Fruit fly (Drosophila melanogaster) whole organism, embryonic: ENCODE results near the gene CG9986.
A peak's percentile ranks its signal among the peaks of the same experiment; 100 is the strongest.

Experiments
- Ada2b ChIP-seq: fragments of 200-800 bp; sonication (Bioruptor generic); IDR thresholded peaks from 2 replicates; pipeline ENCODE4 v1.3.6; 2022; ENCODE audit warnings: missing biosample characterization, missing genetic modification characterization
- Adf1 ChIP-seq: fragments of 200-800 bp; sonication (Bioruptor generic); IDR thresholded peaks from 2 replicates; pipeline ENCODE4 v1.3.6; 2022; ENCODE audit warnings: missing biosample characterization, missing genetic modification characterization
- Atf-2 ChIP-seq: fragments of 200-800 bp; sonication (Bioruptor generic); optimal IDR thresholded peaks from 2 replicates; lab custom pipeline; 2016; ENCODE audit warnings: missing biosample characterization, missing genetic modification characterization
- B-H2 ChIP-seq: fragments of 200-800 bp; sonication (Bioruptor generic); optimal IDR thresholded peaks from 2 replicates; lab custom pipeline; 2018; ENCODE audit warnings: missing biosample characterization, mild to moderate bottlenecking, missing genetic modification characterization
- Bdp1 ChIP-seq: fragments of 200-800 bp; sonication (Bioruptor generic); optimal IDR thresholded peaks from 3 replicates; lab custom pipeline; 2016; ENCODE audit warnings: missing biosample characterization, missing genetic modification characterization
- CG11723 ChIP-seq: fragments of 200-800 bp; sonication (Bioruptor generic); optimal IDR thresholded peaks from 2 replicates; lab custom pipeline; 2017; ENCODE audit warnings: missing biosample characterization, mild to moderate bottlenecking, missing genetic modification characterization
- CG1647 ChIP-seq: fragments of 200-800 bp; sonication (Bioruptor generic); optimal IDR thresholded peaks from 3 replicates; lab custom pipeline; 2016; ENCODE audit warnings: missing biosample characterization, missing genetic modification characterization
- CG17829 ChIP-seq: fragments of 200-800 bp; optimal IDR thresholded peaks from 2 replicates; lab custom pipeline; 2019; ENCODE audit warnings: missing biosample characterization, mild to moderate bottlenecking, missing genetic modification characterization, moderate library complexity
- CG31224 ChIP-seq: fragments of 200-800 bp; sonication (Bioruptor generic); IDR thresholded peaks from 2 replicates; pipeline ENCODE4 v1.3.6; 2022; ENCODE audit warnings: missing biosample characterization, missing genetic modification characterization
- CG33213 ChIP-seq: fragments of 200-800 bp; sonication (Bioruptor generic); optimal IDR thresholded peaks from 3 replicates; lab custom pipeline; 2016; ENCODE audit warnings: missing biosample characterization, missing genetic modification characterization
- CG3847 ChIP-seq: fragments of 200-800 bp; sonication (Bioruptor generic); IDR thresholded peaks from 2 replicates; pipeline ENCODE4 v1.3.6; 2022; ENCODE audit warnings: missing biosample characterization, missing genetic modification characterization
- CG3995 ChIP-seq: fragments of 200-800 bp; sonication (Bioruptor generic); optimal IDR thresholded peaks from 3 replicates; lab custom pipeline; 2016; ENCODE audit warnings: missing biosample characterization, missing genetic modification characterization
- CG4282 ChIP-seq: fragments of 200-800 bp; sonication (Bioruptor generic); optimal IDR thresholded peaks from 2 replicates; lab custom pipeline; 2016; ENCODE audit warnings: missing biosample characterization, missing genetic modification characterization
- CG4328 ChIP-seq: fragments of 200-800 bp; sonication (Bioruptor generic); optimal IDR thresholded peaks from 3 replicates; lab custom pipeline; 2017; ENCODE audit warnings: missing biosample characterization, missing genetic modification reagents, missing genetic modification characterization
- CG4854 ChIP-seq: fragments of 200-800 bp; sonication (Bioruptor generic); optimal IDR thresholded peaks from 2 replicates; lab custom pipeline; 2016; ENCODE audit warnings: missing biosample characterization, missing genetic modification characterization, inconsistent platforms
- CG5953 ChIP-seq: fragments of 200-800 bp; sonication (Bioruptor generic); IDR thresholded peaks from 2 replicates; pipeline ENCODE4 v1.3.6; 2022; ENCODE audit warnings: missing biosample characterization, missing genetic modification characterization
- CG6854 ChIP-seq: fragments of 200-800 bp; sonication (Bioruptor generic); optimal IDR thresholded peaks from 3 replicates; lab custom pipeline; 2017; ENCODE audit warnings: missing biosample characterization, mild to moderate bottlenecking, missing genetic modification characterization
- CG7786 ChIP-seq: fragments of 200-800 bp; sonication (Bioruptor generic); optimal IDR thresholded peaks from 2 replicates; lab custom pipeline; 2016; ENCODE audit warnings: missing biosample characterization, missing genetic modification characterization
- CG9727 ChIP-seq: fragments of 200-800 bp; sonication (Bioruptor generic); optimal IDR thresholded peaks from 3 replicates; lab custom pipeline; 2017; ENCODE audit warnings: missing biosample characterization, mild to moderate bottlenecking, missing genetic modification characterization
- CrebB ChIP-seq: fragments of 200-800 bp; sonication (Bioruptor generic); optimal IDR thresholded peaks from 3 replicates; lab custom pipeline; 2018; ENCODE audit warnings: missing biosample characterization, mild to moderate bottlenecking, missing genetic modification characterization
- Hand ChIP-seq: fragments of 200-800 bp; sonication (Bioruptor generic); optimal IDR thresholded peaks from 2 replicates; lab custom pipeline; 2017; ENCODE audit warnings: mild to moderate bottlenecking, missing biosample characterization, missing genetic modification reagents, missing genetic modification characterization
- Lim3 ChIP-seq: fragments of 200-800 bp; sonication (Bioruptor generic); IDR thresholded peaks from 2 replicates; pipeline ENCODE4 v1.3.6; 2022; ENCODE audit warnings: missing biosample characterization, missing genetic modification characterization
- Lpt ChIP-seq: fragments of >200 bp; optimal IDR thresholded peaks from 2 replicates; lab custom pipeline; 2018; ENCODE audit warnings: missing biosample characterization, missing genetic modification characterization
- MTF-1 ChIP-seq: fragments of 200-800 bp; sonication (Bioruptor generic); optimal IDR thresholded peaks from 2 replicates; lab custom pipeline; 2018; ENCODE audit warnings: missing biosample characterization, mild to moderate bottlenecking, missing genetic modification characterization, borderline replicate concordance
- Oaz ChIP-seq: fragments of 200-800 bp; sonication (Bioruptor generic); IDR thresholded peaks from 2 replicates; pipeline ENCODE4 v1.3.6; 2022; ENCODE audit warnings: missing biosample characterization, missing genetic modification characterization
- Sox100B ChIP-seq: fragments of 200-800 bp; sonication (Bioruptor generic); optimal IDR thresholded peaks from 3 replicates; lab custom pipeline; 2018; ENCODE audit warnings: missing biosample characterization, mild to moderate bottlenecking, missing genetic modification characterization
- aop ChIP-seq: fragments of 200-800 bp; sonication (Bioruptor generic); IDR thresholded peaks from 2 replicates; pipeline ENCODE4 v1.3.6; 2022; ENCODE audit warnings: missing biosample characterization, missing genetic modification characterization
- fd96Cb ChIP-seq: fragments of 200-800 bp; sonication (Bioruptor generic); optimal IDR thresholded peaks from 2 replicates; lab custom pipeline; 2018; ENCODE audit warnings: missing biosample characterization, mild to moderate bottlenecking, missing genetic modification characterization, moderate library complexity
- ftz-f1 ChIP-seq: fragments of 200-800 bp; sonication (Bioruptor generic); optimal IDR thresholded peaks from 2 replicates; lab custom pipeline; 2016; ENCODE audit warnings: missing biosample characterization, missing genetic modification characterization
- grau ChIP-seq: fragments of 200-800 bp; optimal IDR thresholded peaks from 3 replicates; lab custom pipeline; 2019; ENCODE audit warnings: missing biosample characterization, mild to moderate bottlenecking, missing genetic modification characterization, moderate library complexity
- gro ChIP-seq: fragments of 200-800 bp; sonication (Bioruptor generic); optimal IDR thresholded peaks from 2 replicates; lab custom pipeline; 2016; ENCODE audit warnings: missing biosample characterization, missing genetic modification characterization
- gt ChIP-seq: fragments of 200-800 bp; sonication (Bioruptor generic); IDR thresholded peaks from 2 replicates; pipeline ENCODE4 v1.3.6; 2022; ENCODE audit warnings: missing biosample characterization, missing genetic modification characterization
- hb ChIP-seq: fragments of 200-800 bp; sonication (Bioruptor generic); IDR thresholded peaks from 3 replicates; pipeline ENCODE4 v1.3.6; 2022; ENCODE audit warnings: missing biosample characterization, missing genetic modification characterization; ENCODE audit not compliant: partially characterized antibody
- hkb ChIP-seq, 2 experiments: fragments of 200-800 bp in 1 of 2; fragments of >200 bp in 1 of 2; sonication (Bioruptor generic) in 1 of 2; IDR thresholded peaks in 1 of 2; optimal IDR thresholded peaks in 1 of 2; 2 replicates each; pipeline versions ENCODE4 v1.3.6 to Lab custom; 2017 to 2022; ENCODE audit warnings: missing biosample characterization in 1 of 2, missing genetic modification characterization in 1 of 2
- jigr1 ChIP-seq: fragments of 200-800 bp; sonication (Bioruptor generic); IDR thresholded peaks from 3 replicates; pipeline ENCODE4 v1.3.6; 2022; ENCODE audit warnings: missing biosample characterization, missing genetic modification characterization
- klu ChIP-seq: fragments of 200-800 bp; sonication (Bioruptor generic); IDR thresholded peaks from 2 replicates; pipeline ENCODE4 v1.3.6; 2022; ENCODE audit warnings: missing biosample characterization, missing genetic modification characterization
- knrl ChIP-seq: fragments of 200-800 bp; sonication (Bioruptor generic); IDR thresholded peaks from 3 replicates; pipeline ENCODE4 v1.3.6; 2022; ENCODE audit warnings: missing biosample characterization, missing genetic modification characterization; ENCODE audit not compliant: partially characterized antibody
- nom ChIP-seq: fragments of 200-800 bp; sonication (Bioruptor generic); optimal IDR thresholded peaks from 2 replicates; lab custom pipeline; 2017; ENCODE audit warnings: missing biosample characterization, missing genetic modification characterization, mild to moderate bottlenecking, moderate library complexity, missing genetic modification reagents
- org-1 ChIP-seq: fragments of 200-800 bp; sonication (Bioruptor generic); optimal IDR thresholded peaks from 2 replicates; lab custom pipeline; 2017; ENCODE audit warnings: missing biosample characterization, missing genetic modification characterization
- repo ChIP-seq: fragments of 200-800 bp; sonication (Bioruptor generic); optimal IDR thresholded peaks from 2 replicates; lab custom pipeline; 2016; ENCODE audit warnings: missing biosample characterization, missing genetic modification characterization
- sc ChIP-seq, 3 experiments: fragments of >200 bp in 2 of 3; fragments of 200-800 bp in 1 of 3; sonication (Bioruptor generic) in 1 of 3; optimal IDR thresholded peaks; 2 replicates in 2 of 3; 3 replicates in 1 of 3; lab custom pipeline; 2017; ENCODE audit warnings: mild to moderate bottlenecking in 1 of 3, missing biosample characterization in 1 of 3, missing genetic modification characterization in 1 of 3, missing genetic modification reagents in 1 of 3
- sim ChIP-seq: fragments of 200-800 bp; sonication (Bioruptor generic); IDR thresholded peaks from 2 replicates; pipeline ENCODE4 v1.3.6; 2022; ENCODE audit warnings: missing biosample characterization, missing genetic modification characterization
- sisA ChIP-seq: fragments of 200-800 bp; sonication (Bioruptor generic); IDR thresholded peaks from 2 replicates; pipeline ENCODE4 v1.3.6; 2022; ENCODE audit warnings: missing biosample characterization, missing genetic modification characterization
- slbo ChIP-seq: fragments of 200-800 bp; sonication (Bioruptor generic); IDR thresholded peaks from 2 replicates; pipeline ENCODE4 v1.3.6; 2022; ENCODE audit warnings: missing biosample characterization, missing genetic modification characterization
- stc ChIP-seq: fragments of 200-800 bp; sonication (Bioruptor generic); IDR thresholded peaks from 2 replicates; pipeline ENCODE4 v1.3.6; 2022; ENCODE audit warnings: missing biosample characterization, missing genetic modification characterization
- tin ChIP-seq: fragments of 200-800 bp; sonication (Bioruptor generic); optimal IDR thresholded peaks from 3 replicates; lab custom pipeline; 2016; ENCODE audit warnings: missing biosample characterization, missing genetic modification characterization
- tll ChIP-seq, 2 experiments: fragments of 200-800 bp in 1 of 2; fragments of >200 bp in 1 of 2; sonication (Bioruptor generic) in 1 of 2; optimal IDR thresholded peaks; 2 replicates each; lab custom pipeline; 2017 to 2019; ENCODE audit warnings: missing biosample characterization in 2 of 2, missing genetic modification characterization in 2 of 2, mild to moderate bottlenecking in 1 of 2, moderate library complexity in 1 of 2
- trh ChIP-seq: fragments of 200-800 bp; sonication (Bioruptor generic); optimal IDR thresholded peaks from 2 replicates; lab custom pipeline; 2016; ENCODE audit warnings: missing biosample characterization, missing genetic modification characterization

The CG9986 gene

DNA sequence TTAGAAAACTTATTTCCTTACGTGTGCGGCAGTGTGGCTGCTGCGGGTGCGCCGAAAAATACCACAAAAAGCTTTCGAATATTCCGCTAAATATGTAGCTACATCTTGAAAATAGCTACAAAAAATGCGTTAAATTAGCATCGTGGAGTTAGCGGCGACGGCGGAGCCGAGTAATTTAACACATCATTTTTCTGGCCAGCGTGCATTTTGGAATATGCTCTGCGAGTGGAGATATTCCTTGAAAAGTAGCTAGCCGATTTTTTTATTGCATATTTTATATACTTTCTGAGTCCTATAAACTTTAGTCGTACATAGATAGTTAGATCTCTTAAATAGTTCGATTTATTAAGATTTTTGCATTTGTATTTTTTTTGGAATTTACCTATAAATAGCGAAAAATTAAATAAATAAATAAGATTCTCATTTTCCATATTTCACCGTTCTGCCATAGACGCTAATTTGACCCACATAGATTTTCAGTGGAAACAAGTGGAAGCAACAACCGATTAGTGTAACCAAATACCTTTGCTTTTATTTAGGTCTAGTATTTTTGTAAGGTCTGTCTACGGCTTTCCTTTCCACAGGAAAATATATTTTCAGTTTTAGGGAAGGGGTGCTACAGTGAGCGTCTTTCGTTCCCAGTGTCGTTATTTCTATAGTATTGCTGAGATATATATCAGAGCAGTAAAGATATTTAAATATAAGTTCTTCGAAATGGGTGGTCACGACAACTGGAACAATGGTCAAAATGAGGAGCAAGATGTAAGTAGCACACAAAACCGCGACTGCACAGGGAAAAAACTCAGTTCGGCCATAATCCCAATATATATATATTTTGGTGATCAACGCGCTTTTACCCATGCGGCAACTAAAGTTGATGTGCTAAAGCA, 6.4 kb upstream of the CG9986 start, which contains the start of the genes Noa36 and Hrb98DE (continued):
- TF ChIP-seq CG5953 (0 out of 2 replicates have a peak, but pooled peaks have one; percentile 7), CG4282 (GFP tag; lab: Kevin White, UChicago) (no peak), Ada2b (GFP tag; lab: Robert Waterston, UW) (0 out of 2 replicates have a peak, but pooled peaks have one; percentile 16), repo (GFP tag; lab: Kevin White, UChicago) (no peak), CG9727 (GFP tag; lab: Kevin White, UChicago) (peak; percentile 25), slbo (GFP tag; lab: Robert Waterston, UW) (peak; percentile 81), hb (no peak), knrl (GFP tag; lab: Robert Waterston, UW) (no peak), Bdp1 (GFP tag; lab: Kevin White, UChicago) (no peak), sc (optimal IDR thresholded peaks at IDR 0.05; lab: Kevin White, UChicago) (no peak), sc (GFP tag; optimal IDR thresholded peaks at IDR 0.05; lab: Kevin White, UChicago) (no peak), Oaz (no peak), aop (GFP tag; lab: Robert Waterston, UW) (no peak), tll (GFP tag; optimal IDR thresholded peaks at IDR 0.05; lab: Kevin White, UChicago) (peak in 1 of 2 experiments; percentile 37), nom (no peak), CG6854 (GFP tag; lab: Kevin White, UChicago) (peak; percentile 0), trh (GFP tag; lab: Kevin White, UChicago) (no peak), B-H2 (peak; percentile 8), CG4854 (no peak), jigr1 (GFP tag; lab: Robert Waterston, UW) (no peak), gt (GFP tag; lab: Robert Waterston, UW) (no peak), CrebB (no peak), fd96Cb (tag; lab: Kevin White, UChicago) (peak; percentile 36), Hand (GFP tag; lab: Kevin White, UChicago) (no peak), ftz-f1 (no peak), hkb (optimal IDR thresholded peaks at IDR 0.05; lab: Kevin White, UChicago) (no peak), hkb (GFP tag; IDR thresholded peaks at IDR 0.05; lab: Robert Waterston, UW) (no peak), gro (GFP tag; lab: Kevin White, UChicago) (no peak), MTF-1 (GFP tag; lab: Kevin White, UChicago) (peak; percentile 13), sisA (GFP tag; lab: Robert Waterston, UW) (peak; percentile 49; the same call in 1 of the 2 replicates), stc (no peak), CG11723 (GFP tag; lab: Kevin White, UChicago) (no peak), org-1 (GFP tag; lab: Kevin White, UChicago) (no peak), Adf1 (GFP tag; lab: Robert Waterston, UW) (no peak), tin (GFP tag; lab: Kevin White, UChicago) (peak; percentile 9), CG17829 (peak; percentile 27), Sox100B (peak; percentile 40), CG31224 (0 out of 2 replicates have a peak, but pooled peaks have one; percentile 16), CG7786 (GFP tag; lab: Kevin White, UChicago) (peak; percentile 9), CG4328 (GFP tag; lab: Kevin White, UChicago) (no peak), klu (GFP tag; lab: Robert Waterston, UW) (no peak; the same call in 1 of the 2 replicates), Lpt (GFP tag; lab: Kevin White, UChicago) (no peak), Atf-2 (GFP tag; lab: Kevin White, UChicago) (no peak), CG1647 (GFP tag; lab: Kevin White, UChicago) (no peak), CG3995 (no peak), Lim3 (GFP tag; lab: Robert Waterston, UW) (no peak), sim (no peak), grau (peak; percentile 38), CG3847 (GFP tag; lab: Robert Waterston, UW) (peak; percentile 58), CG33213 (GFP tag; lab: Kevin White, UChicago) (no peak)
